Worm (Caenorhabditis elegans): ENCODE results near the gene rbm-25.

The rbm-25 gene

ce11 chrV:12542683-12543319 is 44.8 kb downstream of the rbm-25 start:
- peak; percentile 83 for TF ChIP-seq nhr-11 (tag; optimal IDR thresholded peaks at IDR 0.05)
- TF ChIP-seq unc-55 (GFP tag; optimal IDR thresholded peaks at IDR 0.05) = no peak
- no peak for TF ChIP-seq zag-1 (tag; optimal IDR thresholded peaks at IDR 0.05)
- peak; percentile 45 for TF ChIP-seq fos-1 (tag; optimal IDR thresholded peaks at IDR 0.05)
- no peak for TF ChIP-seq peb-1 (tag; optimal IDR thresholded peaks at IDR 0.05)
- TF ChIP-seq snpc-4 (tag; optimal IDR thresholded peaks at IDR 0.05) = no peak
- no peak for TF ChIP-seq ceh-16 (tag; optimal IDR thresholded peaks at IDR 0.05)
- peak; percentile 37 for TF ChIP-seq nhr-25 (tag; optimal IDR thresholded peaks at IDR 0.05)
- no peak for TF ChIP-seq ceh-82 (tag; optimal IDR thresholded peaks at IDR 0.05)
- TF ChIP-seq elt-1 (tag; optimal IDR thresholded peaks at IDR 0.05) = no peak
- TF ChIP-seq egl-27 (tag; optimal IDR thresholded peaks at IDR 0.05) = no peak
- peak in 1 of 2 experiments; percentile 43 for TF ChIP-seq lsy-2 (tag; optimal IDR thresholded peaks at IDR 0.05)
- TF ChIP-seq nhr-21 (tag; optimal IDR thresholded peaks at IDR 0.05) = peak; percentile 60
- TF ChIP-seq blmp-1 (tag; optimal IDR thresholded peaks at IDR 0.05; ENCODE audit: insufficient read depth) = peak; percentile 48
- no peak for TF ChIP-seq mab-5 (tag; optimal IDR thresholded peaks at IDR 0.05)
- no peak for TF ChIP-seq nhr-237 (tag; optimal IDR thresholded peaks at IDR 0.05)

- TF ChIP-seq lsy-2 (tag; optimal IDR thresholded peaks at IDR 0.05) (peak in 1 of 2 experiments; percentile 29), lin-39 (tag; optimal IDR thresholded peaks at IDR 0.05) (no peak), nhr-25 (tag; optimal IDR thresholded peaks at IDR 0.05) (peak; percentile 38), nhr-23 (tag; optimal IDR thresholded peaks at IDR 0.05) (no peak), alr-1 (tag; optimal IDR thresholded peaks at IDR 0.05) (no peak), nhr-21 (tag; optimal IDR thresholded peaks at IDR 0.05) (peak; percentile 89), sma-9 (GFP tag; optimal IDR thresholded peaks at IDR 0.05) (peak; percentile 70), sma-9 (tag; optimal IDR thresholded peaks at IDR 0.05) (no peak), nhr-129 (tag; optimal IDR thresholded peaks at IDR 0.05) (peak; percentile 45), blmp-1 (tag; optimal IDR thresholded peaks at IDR 0.05; ENCODE audit: insufficient read depth) (peak; percentile 57), sma-3 (GFP tag; optimal IDR thresholded peaks at IDR 0.05) (peak; percentile 79), nhr-11 (tag; optimal IDR thresholded peaks at IDR 0.05) (no peak), ama-1 (optimal IDR thresholded peaks at IDR 0.05) (peak; percentile 95), gmeb-1 (tag; optimal IDR thresholded peaks at IDR 0.05) (peak; percentile 1)
Measured at ce11 chrV:12548830-12549229, 50.8 kb downstream of the rbm-25 start.

ce11 chrV:12549604-12550003 is 51.6 kb downstream of the rbm-25 start:
- TF ChIP-seq nhr-129 (tag; optimal IDR thresholded peaks at IDR 0.05) = peak; percentile 1
- no peak for TF ChIP-seq lin-11 (tag; optimal IDR thresholded peaks at IDR 0.05)
- peak; percentile 69 for TF ChIP-seq ama-1 (optimal IDR thresholded peaks at IDR 0.05)
- no peak for TF ChIP-seq zag-1 (tag; optimal IDR thresholded peaks at IDR 0.05)
- TF ChIP-seq elt-3 (tag; optimal IDR thresholded peaks at IDR 0.05) = no peak
- TF ChIP-seq sma-9 (GFP tag; optimal IDR thresholded peaks at IDR 0.05) = no peak
- TF ChIP-seq sma-9 (tag; optimal IDR thresholded peaks at IDR 0.05) = no peak
- no peak for TF ChIP-seq sma-3 (GFP tag; optimal IDR thresholded peaks at IDR 0.05)
- no peak for TF ChIP-seq nhr-11 (tag; optimal IDR thresholded peaks at IDR 0.05)
- TF ChIP-seq nhr-237 (tag; optimal IDR thresholded peaks at IDR 0.05) = no peak

ce11 chrV:12550036-12550626 is 52.1 kb downstream of the rbm-25 start, which contains the start of gene F45D3.3:
Gene F45D3.3, minus strand, starts transcription at chrV:12550385.
- TF ChIP-seq lin-39 (tag; optimal IDR thresholded peaks at IDR 0.05) (no peak), fos-1 (tag; optimal IDR thresholded peaks at IDR 0.05) (no peak), nhr-21 (tag; optimal IDR thresholded peaks at IDR 0.05) (peak; percentile 79), ama-1 (optimal IDR thresholded peaks at IDR 0.05) (peak; percentile 94), sma-9 (GFP tag; optimal IDR thresholded peaks at IDR 0.05) (peak; percentile 24), sma-9 (tag; optimal IDR thresholded peaks at IDR 0.05) (no peak), nhr-237 (tag; optimal IDR thresholded peaks at IDR 0.05) (no peak), ZK546.5 (tag; optimal IDR thresholded peaks at IDR 0.05) (no peak), sma-3 (GFP tag; optimal IDR thresholded peaks at IDR 0.05) (peak; percentile 43), aly-2 (tag; optimal IDR thresholded peaks at IDR 0.05) (no peak), Y55F3AM.14 (GFP tag; optimal IDR thresholded peaks at IDR 0.05) (no peak), zag-1 (tag; optimal IDR thresholded peaks at IDR 0.05) (no peak), sem-4 (tag; optimal IDR thresholded peaks at IDR 0.05) (no peak), ceh-16 (tag; optimal IDR thresholded peaks at IDR 0.05) (no peak), lin-13 (GFP tag; optimal IDR thresholded peaks at IDR 0.05) (no peak), nhr-25 (tag; optimal IDR thresholded peaks at IDR 0.05) (peak; percentile 12), nhr-77 (tag; optimal IDR thresholded peaks at IDR 0.05) (no peak), blmp-1 (tag; optimal IDR thresholded peaks at IDR 0.05; ENCODE audit: insufficient read depth) (peak; percentile 27), egl-27 (tag; optimal IDR thresholded peaks at IDR 0.05) (peak; percentile 25), mdl-1 (tag; optimal IDR thresholded peaks at IDR 0.05) (peak; percentile 22 to 34), R02D3.7 (tag; optimal IDR thresholded peaks at IDR 0.05) (no peak), nhr-129 (tag; optimal IDR thresholded peaks at IDR 0.05) (no peak), dmd-4 (tag; optimal IDR thresholded peaks at IDR 0.05) (no peak), mab-5 (tag; optimal IDR thresholded peaks at IDR 0.05) (no peak), ceh-82 (tag; optimal IDR thresholded peaks at IDR 0.05) (no peak), ztf-1 (GFP tag; conservative IDR thresholded peaks at IDR 0.05) (no peak)
